Fruit fly (Drosophila melanogaster) whole organism, larva: Measurements from ENCODE around the gene Snx1.

Source experiments
- noc ChIP-seq: fragments of 200-800 bp; sonication (Bioruptor generic); optimal IDR thresholded peaks from 3 replicates; lab custom pipeline; 2019; ENCODE audit warnings: missing biosample characterization, mild to moderate bottlenecking, missing genetic modification characterization, moderate library complexity

Snx1 gene

DNA sequence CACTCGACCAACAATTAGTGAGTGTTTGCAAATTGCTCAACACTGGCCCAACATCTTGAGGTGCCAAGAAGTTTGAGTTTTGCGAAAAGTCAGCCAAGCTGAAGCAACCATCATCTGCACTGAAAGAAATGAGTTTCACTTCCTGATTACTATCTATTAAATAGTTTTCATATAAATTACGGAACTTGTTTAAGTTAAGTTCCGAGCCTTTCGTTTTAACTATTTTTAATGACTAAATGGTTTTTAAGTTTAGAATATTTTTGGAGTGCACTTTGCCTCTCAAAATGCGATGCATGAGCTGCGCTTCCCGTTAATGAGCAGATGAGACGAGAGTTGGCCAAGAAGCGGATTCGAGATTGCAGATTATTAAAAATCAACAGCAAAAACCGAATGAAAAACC lies 7.8 kb upstream of the Snx1 start:
- no peak for TF ChIP-seq noc (tag; lab: Kevin White, UChicago)

DNA sequence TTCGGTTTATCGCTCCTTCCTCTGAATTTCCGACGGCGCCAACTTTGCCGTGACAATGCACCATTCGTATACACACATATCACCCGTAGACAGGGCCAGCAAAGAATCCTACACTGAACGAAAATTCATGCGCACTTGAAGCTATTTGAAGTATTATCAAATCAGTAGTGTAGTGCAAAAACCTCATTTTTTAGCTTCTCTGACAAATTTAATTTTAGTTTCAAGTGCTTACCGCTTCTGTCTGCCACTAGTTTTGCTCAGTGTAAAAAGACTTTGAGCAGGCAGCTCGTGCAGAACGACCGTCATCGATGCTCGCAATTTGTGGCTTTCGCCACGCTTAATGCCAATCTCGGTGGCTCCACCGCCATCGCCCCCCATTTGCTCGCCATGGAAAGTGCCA lies 4.7 kb upstream of the Snx1 start:
- no peak for TF ChIP-seq noc (tag; lab: Kevin White, UChicago)

DNA sequence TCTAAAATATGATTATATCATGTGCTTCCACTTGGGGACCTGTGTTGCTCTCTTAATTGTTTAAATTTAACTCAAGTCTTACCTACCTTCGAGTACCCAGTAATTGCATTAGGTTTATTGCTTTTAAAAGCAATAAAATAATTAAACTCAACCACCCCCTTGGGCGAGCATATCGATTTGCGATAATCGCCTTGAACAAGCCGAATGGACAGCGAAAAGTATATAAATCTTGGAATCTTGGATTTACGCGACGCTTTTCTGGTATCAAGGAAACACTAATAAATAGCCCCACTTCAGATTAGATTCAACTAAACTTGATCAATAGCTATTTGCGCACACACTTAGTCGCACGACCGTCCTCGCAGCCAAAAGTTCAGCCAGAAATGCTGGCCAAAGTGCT lies 3.8 kb upstream of the Snx1 start, which contains the start of gene CG2772:
TSS of gene CG2772 (plus strand) at position 338 of the 400 bp plus-strand sequence.
- peak; percentile 53 for TF ChIP-seq noc (tag; lab: Kevin White, UChicago)

DNA sequence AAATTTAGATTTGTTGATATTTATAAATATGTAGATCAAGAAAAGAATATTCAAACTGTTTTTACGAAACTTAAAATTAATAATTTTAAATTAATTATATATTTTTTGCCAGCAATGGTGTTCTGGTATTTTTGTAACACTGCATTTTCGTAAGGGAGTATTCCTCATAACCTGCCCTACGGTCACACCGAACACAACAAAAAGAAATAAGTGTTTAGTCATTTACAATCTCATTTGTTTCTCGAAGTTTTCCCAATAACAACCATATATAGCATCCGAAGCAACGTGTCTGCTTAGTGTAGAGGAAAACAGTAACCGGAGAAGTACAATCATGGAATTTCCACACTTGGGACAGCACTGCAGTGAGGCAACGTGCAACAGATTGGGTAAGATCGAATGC lies 2.8 kb downstream of the Snx1 start, which contains the start of gene CG12795:
TSS of gene CG12795 (plus strand) at position 181 of the 400 bp plus-strand sequence.
- no peak for TF ChIP-seq noc (tag; lab: Kevin White, UChicago)

DNA sequence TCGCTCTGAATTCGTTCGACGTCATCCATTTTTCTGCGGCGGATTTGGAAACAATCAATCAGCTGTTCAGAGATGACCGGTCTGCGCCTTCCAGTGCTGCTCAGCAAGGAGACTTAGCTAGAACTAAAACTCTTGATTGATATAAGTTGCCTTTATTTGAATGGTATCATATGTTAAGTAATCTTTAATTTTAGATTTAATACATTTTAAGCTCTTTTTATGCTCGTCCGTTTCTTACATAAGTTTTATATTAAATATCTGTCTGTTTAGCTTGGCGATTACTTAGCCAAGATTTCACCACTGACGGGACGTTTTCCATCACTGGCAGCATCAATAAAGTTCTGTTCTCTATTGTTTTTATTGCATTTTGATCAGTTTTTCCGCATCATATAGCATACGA lies 7.5 kb downstream of the Snx1 start, which contains the start of the genes Cog3 and Sec5:
TSS of gene Cog3 (minus strand) at position 58 of the 400 bp plus-strand sequence.
TSS of gene Sec5 (plus strand) at position 296 of the 400 bp plus-strand sequence.
- TF ChIP-seq noc (tag; lab: Kevin White, UChicago), result no peak

DNA sequence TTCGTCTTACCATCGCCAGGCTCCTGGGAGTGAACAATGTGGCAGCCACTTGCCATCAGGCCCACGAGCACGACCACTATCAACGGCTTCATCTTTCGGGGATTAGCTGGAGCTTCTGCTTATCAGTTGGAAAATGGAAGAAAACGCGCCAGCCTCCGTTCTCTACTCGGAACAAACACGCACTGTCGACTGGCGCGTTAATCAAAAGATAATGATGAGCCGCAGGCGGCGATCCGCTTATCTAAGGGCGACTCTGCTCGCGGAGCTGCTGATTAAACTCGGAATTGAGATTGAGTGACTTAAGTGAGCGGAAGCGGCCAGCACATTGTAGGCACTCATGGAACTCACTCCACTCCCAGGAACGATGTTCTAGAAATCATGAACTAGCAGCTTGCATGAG lies 12.3 kb downstream of the Snx1 start, which contains the start of gene CG3246:
TSS of gene CG3246 (minus strand) at position 193 of the 400 bp plus-strand sequence.
- TF ChIP-seq noc (tag; lab: Kevin White, UChicago), result peak; percentile 60

DNA sequence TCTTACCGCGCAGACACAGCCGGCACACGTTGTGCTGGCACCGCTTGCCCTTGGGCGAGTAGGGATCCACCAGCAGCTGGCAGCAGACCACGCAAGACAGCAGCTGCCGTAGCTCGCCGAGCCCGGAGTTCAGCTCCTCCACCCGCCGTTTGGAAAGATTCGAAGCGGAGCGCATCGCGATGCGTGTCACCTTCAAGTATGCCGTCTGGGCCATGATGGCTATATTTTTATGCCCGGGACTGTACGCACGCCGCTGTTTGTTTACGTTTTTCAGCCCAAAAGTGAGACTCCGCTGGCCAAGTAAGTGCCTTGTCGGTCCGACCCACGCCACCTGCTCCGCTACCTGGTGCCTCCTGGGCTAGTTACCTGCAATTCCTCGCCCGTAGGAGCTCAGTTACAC lies 15.9 kb downstream of the Snx1 start:
- TF ChIP-seq noc (tag; lab: Kevin White, UChicago), result no peak

DNA sequence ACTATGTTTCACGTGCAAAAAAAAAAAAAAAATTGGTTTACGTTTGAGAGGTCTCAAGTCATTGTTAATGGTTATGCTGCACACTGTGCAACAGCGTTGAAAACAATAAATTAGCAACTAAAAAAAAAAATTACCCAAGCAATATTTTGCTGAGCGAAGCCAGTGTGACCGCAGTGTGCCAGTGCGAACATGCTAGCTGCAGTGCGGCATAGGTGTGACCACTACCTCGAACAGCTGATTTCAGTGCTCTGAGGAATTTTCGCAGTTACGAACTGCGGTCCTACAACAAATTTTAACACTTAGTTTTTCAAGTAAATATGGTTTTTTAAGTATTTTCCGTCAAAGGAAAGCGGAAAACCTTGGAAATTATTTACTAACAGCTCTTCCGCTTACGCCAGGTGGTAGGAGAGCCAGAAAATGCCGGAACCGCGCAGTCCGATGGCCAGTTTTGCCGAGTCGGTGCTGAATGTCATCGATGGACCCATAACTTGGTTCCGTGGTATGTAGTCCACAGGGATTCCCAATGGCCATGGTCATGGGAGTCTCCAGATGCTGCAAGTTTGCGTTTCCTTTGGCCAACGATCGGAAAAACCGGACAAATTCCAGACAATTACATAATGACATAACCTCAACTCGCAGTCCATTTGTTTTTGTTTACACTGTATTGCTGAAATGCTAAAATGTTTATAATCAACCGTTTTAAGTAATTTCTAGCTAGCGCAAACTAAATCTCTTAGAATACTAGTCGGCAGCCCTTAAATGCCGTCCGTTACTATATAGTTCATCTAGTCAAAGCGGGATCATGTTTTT lies 16.6 kb downstream of the Snx1 start, which contains the start of the genes msl-2 and ND-PDSW:
TSS of gene msl-2 (minus strand) at position 195 of the 810 bp plus-strand sequence.
TSS of gene ND-PDSW (plus strand) at position 240 of the 810 bp plus-strand sequence.
- TF ChIP-seq noc (tag; lab: Kevin White, UChicago), result no peak

DNA sequence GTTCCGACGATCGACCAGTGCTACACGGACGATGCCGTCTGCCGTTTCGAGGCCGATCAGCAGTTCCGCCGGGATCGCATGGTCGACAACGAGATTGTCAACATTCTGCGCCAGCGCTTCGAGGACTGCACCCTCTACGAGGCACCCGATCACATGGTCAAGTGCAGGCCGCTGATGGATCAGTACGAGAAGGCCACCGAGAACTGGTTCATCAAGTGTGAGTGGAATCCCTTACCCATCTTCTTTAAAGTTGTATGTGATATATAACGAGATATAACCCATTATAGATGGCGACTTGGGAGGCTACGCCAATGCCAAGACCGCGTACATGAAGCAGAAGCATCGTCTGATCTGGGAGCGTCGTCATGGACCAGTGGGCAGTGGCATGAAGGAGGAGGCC lies 17.4 kb downstream of the Snx1 start:
- no peak for TF ChIP-seq noc (tag; lab: Kevin White, UChicago)

DNA sequence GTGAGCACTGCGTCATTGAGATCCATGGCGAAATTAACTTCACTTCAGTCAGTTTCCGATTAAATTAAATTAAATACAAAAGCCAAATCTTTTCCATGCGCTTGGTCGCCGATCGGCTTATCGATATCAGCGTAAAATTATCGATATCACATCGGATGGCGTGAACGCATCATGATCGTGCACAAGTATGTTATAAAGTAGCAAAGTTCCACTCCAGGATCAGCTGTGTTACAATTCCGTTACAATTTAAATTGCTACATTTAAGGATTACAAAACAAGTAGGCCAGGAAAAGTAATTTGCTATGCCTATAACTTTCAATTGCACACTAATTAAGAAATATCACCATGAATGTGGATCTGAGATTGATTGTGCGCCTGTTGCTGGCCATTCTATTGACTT lies 20.4 kb downstream of the Snx1 start, which contains the start of the genes Pif1 and CG31776:
TSS of gene Pif1 (minus strand) at position 136 of the 400 bp plus-strand sequence.
TSS of gene CG31776 (plus strand) at position 314 of the 400 bp plus-strand sequence.
- TF ChIP-seq noc (tag; lab: Kevin White, UChicago), result no peak

DNA sequence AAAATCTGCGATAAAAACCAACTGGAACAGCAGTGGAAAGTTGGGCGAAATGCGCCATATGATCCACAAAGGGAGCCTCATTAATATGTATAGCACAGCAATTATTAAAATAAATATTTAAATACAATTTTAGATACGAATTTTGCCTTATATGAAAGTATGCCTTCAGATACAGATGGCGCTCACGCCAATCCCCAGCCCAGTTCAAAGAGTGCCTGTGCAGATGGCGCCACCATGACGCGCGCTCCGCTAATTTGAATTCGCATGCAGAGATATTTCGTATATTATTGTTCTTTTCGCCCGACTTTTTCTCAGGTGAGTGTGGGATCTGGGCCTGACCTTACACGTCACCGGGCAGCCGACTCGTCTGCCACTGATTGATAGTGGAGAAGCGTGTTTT lies 22.8 kb downstream of the Snx1 start, which contains the start of gene Pgant4:
TSS of gene Pgant4 (plus strand) at position 362 of the 400 bp plus-strand sequence.
- no peak for TF ChIP-seq noc (tag; lab: Kevin White, UChicago)

DNA sequence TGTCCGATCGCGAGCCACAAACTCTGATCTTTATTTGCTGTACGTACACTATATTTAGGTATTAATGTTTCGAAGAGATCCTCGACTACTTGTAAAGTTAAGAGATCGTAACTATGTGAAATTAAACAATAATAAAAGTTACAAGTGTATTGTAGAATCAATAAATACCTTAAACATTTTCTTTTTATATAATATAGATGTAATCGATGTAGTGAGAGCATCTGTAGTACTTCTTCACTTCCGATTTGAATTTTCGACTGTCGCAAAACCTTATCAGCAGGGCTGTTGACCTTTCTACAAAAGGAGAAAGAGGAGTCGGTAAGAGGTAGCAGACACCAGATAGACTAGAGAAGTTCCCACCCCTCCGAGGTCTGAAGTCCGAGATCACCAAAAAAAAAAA lies 25.7 kb downstream of the Snx1 start:
- no peak for TF ChIP-seq noc (tag; lab: Kevin White, UChicago)

DNA sequence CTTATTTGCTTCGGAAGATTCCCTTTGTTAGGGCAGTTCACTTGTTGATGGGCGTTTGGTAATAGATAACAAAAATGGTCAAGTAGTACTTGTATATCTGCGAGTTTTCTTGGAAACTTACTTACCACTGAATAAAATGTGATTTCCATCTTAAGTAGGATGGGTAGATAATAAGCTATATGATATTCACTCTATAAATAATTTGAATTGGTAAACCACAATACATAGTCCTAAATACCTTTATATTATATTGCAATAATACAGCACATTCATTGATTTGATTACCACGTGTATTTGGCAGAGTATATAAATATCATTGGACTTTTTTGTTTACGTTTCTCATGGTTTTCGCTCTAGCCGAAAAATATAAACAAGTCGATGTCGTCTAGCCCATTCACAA lies 26.5 kb downstream of the Snx1 start:
- peak; percentile 67 for TF ChIP-seq noc (tag; lab: Kevin White, UChicago)

DNA sequence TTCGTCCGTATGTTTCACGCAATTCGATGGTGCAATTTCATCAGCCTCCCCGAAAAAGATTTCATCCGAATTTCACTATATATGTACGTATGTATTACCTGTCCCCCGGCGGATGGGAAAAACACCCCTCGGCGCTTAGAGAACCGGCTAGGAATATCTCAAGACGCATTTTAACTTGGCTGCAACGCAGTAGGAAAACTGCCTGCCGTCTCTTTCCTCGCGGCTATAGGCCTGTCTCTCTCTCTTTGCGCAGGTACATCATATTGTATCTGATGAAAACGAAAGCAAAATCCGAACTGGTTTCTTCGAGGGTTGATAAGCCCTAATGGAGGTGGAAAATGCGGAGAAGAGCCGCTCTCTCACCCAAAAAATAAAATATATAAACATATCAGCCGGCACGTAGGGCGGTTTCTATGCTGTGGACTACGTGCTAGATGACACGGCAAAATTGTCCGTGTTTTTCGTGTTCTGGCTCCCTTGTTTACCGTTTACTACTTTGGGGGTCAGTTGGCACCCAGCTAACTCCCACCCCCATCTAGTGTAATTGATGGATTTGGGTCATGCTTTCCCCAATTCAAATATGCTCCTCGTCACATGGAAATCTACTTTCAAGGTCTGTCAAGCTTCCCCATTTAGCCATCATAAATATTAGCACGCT lies 27.0 kb downstream of the Snx1 start:
- no peak for TF ChIP-seq noc (tag; lab: Kevin White, UChicago)

DNA sequence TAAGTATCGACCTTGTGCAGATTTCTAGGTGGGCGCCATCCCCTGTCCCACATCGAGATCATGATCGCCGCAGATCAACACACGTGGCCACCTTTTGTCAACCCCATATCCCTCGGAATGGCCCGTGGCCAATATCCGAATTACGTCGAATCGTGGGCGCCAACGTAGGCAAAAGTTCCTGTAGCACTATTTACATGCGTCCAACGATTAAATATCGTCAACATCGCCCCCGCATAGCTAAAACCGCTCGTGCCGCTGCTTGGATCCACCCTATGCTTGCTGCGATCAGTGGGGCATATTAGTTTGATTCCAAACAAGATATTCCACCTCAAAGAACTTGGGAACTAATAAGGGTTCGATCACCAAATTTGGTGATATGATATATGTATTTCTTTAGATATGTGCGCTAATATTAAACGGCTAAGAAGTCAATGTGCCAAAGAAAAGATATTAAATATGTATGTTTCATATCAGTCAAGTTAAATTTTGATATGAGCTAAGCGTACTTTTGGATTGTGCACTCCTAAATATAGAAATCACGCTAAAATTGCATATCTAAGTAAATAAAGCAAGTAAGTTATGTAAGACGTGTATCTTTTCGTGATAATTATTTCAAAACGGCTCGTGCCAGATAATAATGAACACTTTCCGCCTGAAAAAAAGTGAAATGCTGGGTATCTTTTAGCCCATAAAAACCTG lies 27.7 kb downstream of the Snx1 start:
- TF ChIP-seq noc (tag; lab: Kevin White, UChicago), result peak; percentile 62
